Worm (Caenorhabditis elegans) whole organism, early embryonic: Measurements from ENCODE around the gene ddb-1.
A peak's percentile ranks its signal among the peaks of the same experiment; 100 is the strongest.

Experiments used
- B0310.2 ChIP-seq: sonication (generic microtip); optimal IDR thresholded peaks from 2 replicates; lab custom pipeline; 2016; ENCODE audit warnings: mild to moderate bottlenecking, missing genetic modification characterization, missing compliant biosample characterization
- F13C5.2 ChIP-seq: sonication (generic microtip); optimal IDR thresholded peaks from 2 replicates; lab custom pipeline; 2017; ENCODE audit warnings: mild to moderate bottlenecking, missing genetic modification characterization, inconsistent platforms, missing compliant biosample characterization
- aly-1 ChIP-seq: sonication (generic microtip); optimal IDR thresholded peaks from 2 replicates; lab custom pipeline; 2016; ENCODE audit warnings: missing genetic modification characterization, missing compliant biosample characterization
- ama-1 ChIP-seq: fragments of 150-350 bp; optimal IDR thresholded peaks from 2 replicates; lab custom pipeline; 2014
- ceh-13 ChIP-seq: fragments of 200-800 bp; sonication (Bioruptor generic); optimal IDR thresholded peaks from 2 replicates; lab custom pipeline; 2018; ENCODE audit warnings: mild to moderate bottlenecking, missing genetic modification characterization, missing compliant biosample characterization
- ceh-36 ChIP-seq: sonication (generic microtip); optimal IDR thresholded peaks from 2 replicates; lab custom pipeline; 2016; ENCODE audit warnings: missing genetic modification characterization, inconsistent platforms, missing compliant biosample characterization
- ets-7 ChIP-seq: sonication (generic microtip); optimal IDR thresholded peaks from 2 replicates; lab custom pipeline; 2016; ENCODE audit warnings: missing genotype, missing genetic modification characterization, missing compliant biosample characterization
- flt-1 ChIP-seq: fragments of 200-800 bp; sonication (Bioruptor generic); IDR thresholded peaks from 2 replicates; pipeline ENCODE4 v1.3.6; 2022; ENCODE audit warnings: missing genetic modification characterization, missing compliant biosample characterization
- hmbx-1 ChIP-seq: sonication (generic microtip); optimal IDR thresholded peaks from 2 replicates; lab custom pipeline; 2016; ENCODE audit warnings: mild to moderate bottlenecking, missing genetic modification characterization, missing compliant biosample characterization
- hmg-4 ChIP-seq: fragments of 200-800 bp; sonication (Bioruptor generic); optimal IDR thresholded peaks from 2 replicates; lab custom pipeline; 2018; ENCODE audit warnings: mild to moderate bottlenecking, missing genetic modification characterization, missing compliant biosample characterization
- hnd-1 ChIP-seq: sonication (generic microtip); optimal IDR thresholded peaks from 2 replicates; lab custom pipeline; 2016; ENCODE audit warnings: missing genetic modification characterization, missing compliant biosample characterization
- pes-1 ChIP-seq: fragments of 200-800 bp; sonication (Bioruptor generic); IDR thresholded peaks from 2 replicates; pipeline ENCODE4 v1.3.6; 2022; ENCODE audit warnings: missing genetic modification reagents, missing genetic modification characterization, missing compliant biosample characterization
- scrt-1 ChIP-seq: fragments of 200-800 bp; sonication (Bioruptor generic); IDR thresholded peaks from 2 replicates; pipeline ENCODE4 v1.3.6; 2022; ENCODE audit warnings: missing genetic modification characterization, missing compliant biosample characterization
- sea-1 ChIP-seq: fragments of 200-800 bp; sonication (Bioruptor generic); conservative IDR thresholded peaks from 2 replicates; pipeline ENCODE4 v1.3.6; 2022; ENCODE audit warnings: missing genetic modification characterization, missing compliant biosample characterization
- tbx-11 ChIP-seq: fragments of 200-800 bp; sonication (Bioruptor generic); IDR thresholded peaks from 2 replicates; pipeline ENCODE4 v1.3.6; 2022; ENCODE audit warnings: missing genetic modification characterization, missing compliant biosample characterization
- tbx-37 ChIP-seq: fragments of 200-800 bp; sonication (Bioruptor generic); conservative IDR thresholded peaks from 2 replicates; pipeline ENCODE4 v1.3.6; 2022; ENCODE audit warnings: missing genetic modification reagents, missing genetic modification characterization, missing compliant biosample characterization
- tra-4 ChIP-seq: sonication (generic microtip); optimal IDR thresholded peaks from 2 replicates; lab custom pipeline; 2017; ENCODE audit warnings: missing genetic modification characterization, missing compliant biosample characterization

ddb-1 gene

DNA sequence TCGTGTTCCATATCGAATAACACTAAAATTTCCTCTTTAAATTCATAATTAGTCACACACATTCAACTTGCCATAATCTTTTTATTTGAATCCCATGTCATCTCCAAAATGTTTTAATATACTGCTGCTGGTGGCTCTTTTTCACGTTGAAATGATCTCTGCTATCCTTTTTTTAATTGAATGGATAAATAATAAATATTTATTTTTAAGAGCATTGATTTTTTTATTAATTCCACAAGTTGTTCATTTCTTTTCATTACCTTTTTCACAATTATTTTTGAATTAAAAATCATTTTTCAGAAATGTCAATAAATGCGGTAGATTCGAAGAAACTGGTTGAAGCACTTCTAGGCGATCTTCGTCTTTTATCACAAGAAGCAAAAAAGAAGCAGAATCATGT is 24.5 kb downstream of the ddb-1 start, which contains the start of gene mon-2:
Gene mon-2 (plus strand): TSS at position 301 of the 400 bp plus-strand sequence.
- TF ChIP-seq hnd-1 (no peak), hmbx-1 (tag; lab: Kevin White, UChicago) (no peak), ets-7 (tag; lab: Kevin White, UChicago) (no peak), B0310.2 (tag; lab: Kevin White, UChicago) (no peak), hmg-4 (GFP tag; lab: Kevin White, UChicago) (no peak), pes-1 (GFP tag; lab: Robert Waterston, UW) (no peak)

DNA sequence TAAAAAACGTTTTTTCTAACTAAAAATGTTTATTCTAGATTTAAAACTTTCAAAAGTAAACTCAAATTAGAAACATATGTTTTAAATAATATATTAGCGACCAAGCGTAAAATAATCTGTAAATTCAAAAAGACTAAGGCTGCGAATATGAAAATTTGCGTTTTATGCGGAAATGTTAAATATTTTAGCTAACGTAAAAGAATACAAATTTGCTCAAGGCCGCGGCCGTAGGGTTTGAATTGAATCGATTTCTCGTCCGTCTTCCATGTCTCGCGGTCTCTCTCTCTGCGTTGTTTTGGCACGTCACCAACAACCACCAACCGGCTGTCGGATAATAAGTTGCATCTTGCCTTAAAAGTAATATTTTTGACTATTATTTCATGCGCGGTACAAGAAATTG is 27.1 kb downstream of the ddb-1 start, which contains the start of gene F11A10.5:
Gene F11A10.5 (plus strand): TSS at position 301 of the 400 bp plus-strand sequence.
- TF ChIP-seq tra-4 (tag; lab: Kevin White, UChicago) (no peak), tbx-37 (GFP tag; lab: Robert Waterston, UW) (no peak), F13C5.2 (tag; lab: Kevin White, UChicago) (no peak), hmg-4 (GFP tag; lab: Kevin White, UChicago) (no peak), hnd-1 (no peak), ama-1 (no peak), pes-1 (GFP tag; lab: Robert Waterston, UW) (no peak), B0310.2 (tag; lab: Kevin White, UChicago) (no peak), sea-1 (GFP tag; lab: Robert Waterston, UW) (no peak), flt-1 (GFP tag; lab: Robert Waterston, UW) (no peak), ceh-36 (tag; lab: Kevin White, UChicago) (no peak), scrt-1 (GFP tag; lab: Robert Waterston, UW) (no peak), aly-1 (tag; lab: Kevin White, UChicago) (no peak), tbx-11 (GFP tag; lab: Robert Waterston, UW) (no peak), ets-7 (tag; lab: Kevin White, UChicago) (no peak), hmbx-1 (tag; lab: Kevin White, UChicago) (no peak), ceh-13 (GFP tag; lab: Kevin White, UChicago) (no peak)

DNA sequence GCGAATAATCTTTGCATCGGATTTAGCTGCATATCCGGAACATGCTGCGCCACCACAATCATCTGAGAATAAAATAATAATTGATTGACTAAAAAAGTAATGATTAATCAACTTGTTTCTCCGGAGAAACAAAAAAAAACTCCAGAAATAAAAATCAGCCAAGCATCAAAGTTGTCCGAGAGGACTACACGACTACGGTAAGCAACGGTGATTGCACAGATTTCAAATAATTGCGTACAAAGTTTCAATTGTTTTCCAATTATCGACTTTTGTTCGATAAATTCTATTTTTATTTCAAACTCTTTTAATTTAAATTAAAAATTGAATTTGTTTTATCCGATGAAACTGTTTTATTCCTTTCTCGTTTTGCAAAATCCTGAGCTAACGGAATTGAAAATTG is 27.6 kb downstream of the ddb-1 start, which contains the start of gene cpsf-4:
Gene cpsf-4 (minus strand): TSS at position 62 of the 400 bp plus-strand sequence.
- no peak for TF ChIP-seq aly-1 (tag; lab: Kevin White, UChicago)
- TF ChIP-seq flt-1 (GFP tag; lab: Robert Waterston, UW) = no peak

DNA sequence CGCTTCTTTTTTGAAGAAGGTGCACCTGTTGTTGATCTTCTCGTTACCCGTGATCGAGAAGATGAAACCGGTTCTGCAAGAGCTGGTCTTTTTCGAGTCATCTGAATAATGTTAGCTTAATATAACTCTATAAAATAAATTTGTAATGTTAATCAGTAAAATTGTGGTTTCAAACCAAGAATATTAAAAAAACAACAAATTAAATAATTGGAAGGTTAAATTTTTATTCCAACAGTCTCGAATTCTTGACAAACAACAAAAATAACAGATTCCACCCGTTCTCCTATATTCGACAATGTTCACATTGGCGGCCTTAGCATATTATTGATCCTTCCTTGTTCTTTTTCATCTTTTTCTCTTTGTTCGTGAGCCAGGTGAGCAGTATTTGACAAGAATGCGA is 28.9 kb downstream of the ddb-1 start, which contains the start of gene mig-32:
Gene mig-32 (minus strand): TSS at position 101 of the 400 bp plus-strand sequence.
- TF ChIP-seq F13C5.2 (tag; lab: Kevin White, UChicago) = no peak
- no peak for TF ChIP-seq pes-1 (GFP tag; lab: Robert Waterston, UW)
- TF ChIP-seq tbx-37 (GFP tag; lab: Robert Waterston, UW) = no peak
- no peak for TF ChIP-seq sea-1 (GFP tag; lab: Robert Waterston, UW)
- no peak for TF ChIP-seq ceh-13 (GFP tag; lab: Kevin White, UChicago)
- no peak for TF ChIP-seq ets-7 (tag; lab: Kevin White, UChicago)
- no peak for TF ChIP-seq ama-1
- TF ChIP-seq scrt-1 (GFP tag; lab: Robert Waterston, UW) = no peak
- TF ChIP-seq hmg-4 (GFP tag; lab: Kevin White, UChicago) = no peak
- no peak for TF ChIP-seq tbx-11 (GFP tag; lab: Robert Waterston, UW)
- TF ChIP-seq flt-1 (GFP tag; lab: Robert Waterston, UW) = no peak
- no peak for TF ChIP-seq tra-4 (tag; lab: Kevin White, UChicago)
- TF ChIP-seq B0310.2 (tag; lab: Kevin White, UChicago) = no peak
- TF ChIP-seq hmbx-1 (tag; lab: Kevin White, UChicago) = no peak
- no peak for TF ChIP-seq ceh-36 (tag; lab: Kevin White, UChicago)
- no peak for TF ChIP-seq aly-1 (tag; lab: Kevin White, UChicago)
- no peak for TF ChIP-seq hnd-1

DNA sequence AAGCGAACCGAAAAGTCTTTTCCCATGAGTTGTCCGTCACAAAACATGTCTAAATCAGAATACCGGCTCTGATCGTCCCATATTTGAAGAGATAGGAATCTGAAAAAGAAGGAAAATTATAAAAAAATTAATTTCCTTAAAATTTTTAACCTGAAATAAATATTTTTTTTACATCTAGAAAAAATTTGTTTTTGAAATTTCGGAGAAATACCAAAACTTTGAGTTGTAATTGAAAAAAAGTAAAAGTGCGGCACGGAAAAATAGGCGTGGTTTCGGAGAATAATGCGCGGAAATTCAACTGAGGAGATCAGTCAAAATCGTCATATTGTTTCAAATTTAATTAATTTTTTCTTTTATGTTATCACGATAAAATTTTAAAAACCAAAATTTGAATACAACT is 31.4 kb downstream of the ddb-1 start, which contains the start of gene F11A10.6:
Gene F11A10.6 (minus strand): TSS at position 101 of the 400 bp plus-strand sequence.
- TF ChIP-seq tbx-11 (GFP tag; lab: Robert Waterston, UW) = no peak
- no peak for TF ChIP-seq tbx-37 (GFP tag; lab: Robert Waterston, UW)
- TF ChIP-seq hnd-1 = no peak
- TF ChIP-seq F13C5.2 (tag; lab: Kevin White, UChicago) = no peak
- TF ChIP-seq flt-1 (GFP tag; lab: Robert Waterston, UW) = no peak
- TF ChIP-seq hmg-4 (GFP tag; lab: Kevin White, UChicago) = no peak
- TF ChIP-seq hmbx-1 (tag; lab: Kevin White, UChicago) = no peak
- no peak for TF ChIP-seq tra-4 (tag; lab: Kevin White, UChicago)
- TF ChIP-seq pes-1 (GFP tag; lab: Robert Waterston, UW) = no peak
- TF ChIP-seq sea-1 (GFP tag; lab: Robert Waterston, UW) = no peak

DNA sequence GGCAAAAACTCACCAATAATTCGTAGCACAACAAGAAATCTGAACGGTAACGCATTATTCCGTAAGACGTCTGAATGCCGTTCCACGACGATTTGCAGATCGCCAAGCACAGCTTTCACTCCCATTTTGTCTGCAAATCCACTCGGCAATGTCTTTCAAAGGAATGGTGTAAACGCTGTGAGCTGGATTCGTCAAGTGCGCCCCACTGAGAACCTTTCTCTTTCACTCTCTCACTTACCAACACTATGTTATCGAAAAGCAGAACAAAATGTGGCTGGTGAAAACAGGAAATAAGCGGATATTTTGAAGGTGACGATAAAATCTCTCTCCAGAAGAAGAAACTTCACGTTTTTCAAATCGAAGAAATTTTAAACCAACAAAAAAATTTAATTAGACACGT is 32.1 kb downstream of the ddb-1 start:
- TF ChIP-seq tbx-37 (GFP tag; lab: Robert Waterston, UW) (no peak), B0310.2 (tag; lab: Kevin White, UChicago) (no peak), sea-1 (GFP tag; lab: Robert Waterston, UW) (no peak), tbx-11 (GFP tag; lab: Robert Waterston, UW) (no peak), ama-1 (peak; percentile 39), aly-1 (tag; lab: Kevin White, UChicago) (no peak)

DNA sequence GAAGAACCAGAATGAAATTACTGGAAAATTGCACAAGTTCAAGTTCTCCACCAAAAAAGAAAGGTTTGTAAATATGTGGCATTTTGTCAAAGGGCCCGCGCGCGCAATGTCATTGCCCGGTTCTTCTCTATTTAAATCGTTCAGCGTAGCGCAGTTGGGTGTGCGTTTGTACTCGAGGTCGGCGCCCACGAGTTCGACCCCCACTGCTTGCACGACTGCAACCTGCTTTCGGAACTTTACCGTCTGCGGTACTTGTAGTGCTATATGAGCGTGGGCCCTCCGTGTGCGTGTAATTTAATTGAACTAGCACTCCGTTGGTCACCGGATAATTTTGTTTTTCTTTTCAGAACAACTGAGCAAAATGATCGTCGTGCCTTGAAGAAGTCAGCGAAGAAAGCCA is 34.5 kb downstream of the ddb-1 start:
- peak; percentile 67 for TF ChIP-seq tra-4 (tag; lab: Kevin White, UChicago)
- TF ChIP-seq hmg-4 (GFP tag; lab: Kevin White, UChicago) = peak; percentile 74
- TF ChIP-seq tbx-37 (GFP tag; lab: Robert Waterston, UW) = 0 out of 2 replicates have a peak, but pooled peaks have one; percentile 25
- TF ChIP-seq flt-1 (GFP tag; lab: Robert Waterston, UW) = peak; percentile 66; the same call in 1 of the 2 replicates
- TF ChIP-seq hmbx-1 (tag; lab: Kevin White, UChicago) = peak; percentile 29
- peak; percentile 84 for TF ChIP-seq scrt-1 (GFP tag; lab: Robert Waterston, UW)
- peak; percentile 68 for TF ChIP-seq F13C5.2 (tag; lab: Kevin White, UChicago)
- TF ChIP-seq ceh-13 (GFP tag; lab: Kevin White, UChicago) = peak; percentile 55
- TF ChIP-seq aly-1 (tag; lab: Kevin White, UChicago) = peak; percentile 85
- TF ChIP-seq sea-1 (GFP tag; lab: Robert Waterston, UW) = peak; percentile 76
- TF ChIP-seq B0310.2 (tag; lab: Kevin White, UChicago) = peak; percentile 61
- TF ChIP-seq ets-7 (tag; lab: Kevin White, UChicago) = peak; percentile 6
- peak; percentile 86 for TF ChIP-seq pes-1 (GFP tag; lab: Robert Waterston, UW)
- no peak for TF ChIP-seq ama-1
- TF ChIP-seq ceh-36 (tag; lab: Kevin White, UChicago) = peak; percentile 68
- peak; percentile 66 for TF ChIP-seq tbx-11 (GFP tag; lab: Robert Waterston, UW)
- peak; percentile 12 for TF ChIP-seq hnd-1
